Worm (Caenorhabditis elegans) whole organism, L4 larva: ENCODE measurements around the gene T21D12.12.

Experiments used
- F37D6.2 ChIP-seq: sonication (generic microtip); optimal IDR thresholded peaks from 2 replicates; lab custom pipeline; 2016; ENCODE audit warnings: mild to moderate bottlenecking, missing genetic modification characterization, missing compliant biosample characterization
- T20F7.1 ChIP-seq: fragments of 200-800 bp; sonication (Bioruptor generic); optimal IDR thresholded peaks from 2 replicates; lab custom pipeline; 2018; ENCODE audit warnings: mild to moderate bottlenecking, missing genetic modification characterization, missing compliant biosample characterization
- T26A8.4 ChIP-seq: fragments of 200-800 bp; sonication (Bioruptor generic); IDR thresholded peaks from 2 replicates; pipeline ENCODE4 v1.3.6; 2022; ENCODE audit warnings: missing genetic modification characterization, missing compliant biosample characterization
- Y5F2A.4 ChIP-seq: fragments of 200-800 bp; sonication (Bioruptor generic); optimal IDR thresholded peaks from 2 replicates; lab custom pipeline; 2018; ENCODE audit warnings: mild to moderate bottlenecking, missing genetic modification characterization, missing compliant biosample characterization
- Y75B8A.6 ChIP-seq: fragments of 200-800 bp; sonication (Bioruptor generic); IDR thresholded peaks from 2 replicates; pipeline ENCODE4 v1.3.6; 2022; ENCODE audit warnings: missing genetic modification reagents, missing genetic modification characterization, missing compliant biosample characterization
- aha-1 ChIP-seq: fragments of 150-350 bp; peaks from one replicate; lab custom pipeline; 2014; ENCODE audit warnings: missing biosample characterization, missing genetic modification characterization
- arid-1 ChIP-seq: fragments of 200-800 bp; sonication (Bioruptor generic); conservative IDR thresholded peaks from 2 replicates; pipeline ENCODE4 v1.3.6; 2022; ENCODE audit warnings: missing genetic modification reagents, missing genetic modification characterization, missing compliant biosample characterization
- ceh-20 ChIP-seq: fragments of 200-800 bp; sonication (Bioruptor generic); IDR thresholded peaks from 2 replicates; pipeline ENCODE4 v1.3.6; 2022; ENCODE audit warnings: missing genetic modification reagents, missing genetic modification characterization, missing compliant biosample characterization
- ceh-28 ChIP-seq: fragments of 150-350 bp; optimal IDR thresholded peaks from 2 replicates; lab custom pipeline; 2014; ENCODE audit warnings: missing biosample characterization, missing genetic modification reagents, missing genetic modification characterization
- ctbp-1 ChIP-seq: fragments of 200-800 bp; sonication (Bioruptor generic); IDR thresholded peaks from 2 replicates; pipeline ENCODE4 v1.3.6; 2022; ENCODE audit warnings: missing genetic modification reagents, missing genetic modification characterization, missing compliant biosample characterization
- daf-16 ChIP-seq, 3 experiments: sonication (generic microtip); optimal IDR thresholded peaks; 2 replicates each; lab custom pipeline; 2016 to 2017; ENCODE audit warnings: missing genetic modification characterization in 3 of 3, missing genetic modification reagents in 3 of 3, mild to moderate bottlenecking in 2 of 3, missing compliant biosample characterization in 2 of 3, missing biosample characterization in 1 of 3, moderate library complexity in 1 of 3
- daf-19 ChIP-seq: fragments of 200-800 bp; sonication (Bioruptor generic); conservative IDR thresholded peaks from 2 replicates; pipeline ENCODE4 v1.3.6; 2022; ENCODE audit warnings: missing genetic modification characterization, missing compliant biosample characterization
- dmd-6 ChIP-seq: fragments of 200-800 bp; sonication (Bioruptor generic); IDR thresholded peaks from 2 replicates; pipeline ENCODE4 v1.3.6; 2022; ENCODE audit warnings: missing genetic modification reagents, missing genetic modification characterization, missing compliant biosample characterization
- dmd-8 ChIP-seq: fragments of 200-800 bp; sonication (Bioruptor generic); IDR thresholded peaks from 2 replicates; pipeline ENCODE4 v1.3.6; 2022; ENCODE audit warnings: missing genetic modification characterization, missing compliant biosample characterization
- duxl-1 ChIP-seq: sonication (generic microtip); optimal IDR thresholded peaks from 2 replicates; lab custom pipeline; 2016; ENCODE audit warnings: mild to moderate bottlenecking, missing genetic modification characterization, moderate library complexity, missing compliant biosample characterization; ENCODE audit not compliant: poor library complexity
- dve-1 ChIP-seq: sonication (generic microtip); optimal IDR thresholded peaks from 2 replicates; lab custom pipeline; 2017; ENCODE audit warnings: antibody characterized with exemption, mild to moderate bottlenecking, missing genetic modification characterization, missing compliant biosample characterization; ENCODE audit not compliant: insufficient read depth
- gei-8 ChIP-seq: fragments of 200-800 bp; sonication (Bioruptor generic); optimal IDR thresholded peaks from 2 replicates; lab custom pipeline; 2018; ENCODE audit warnings: mild to moderate bottlenecking, missing genetic modification characterization, missing compliant biosample characterization
- hlh-11 ChIP-seq: fragments of 200-800 bp; sonication (Bioruptor generic); optimal IDR thresholded peaks from 2 replicates; lab custom pipeline; 2018; ENCODE audit warnings: mild to moderate bottlenecking, missing genetic modification characterization, missing compliant biosample characterization
- hlh-30 ChIP-seq: sonication (generic microtip); optimal IDR thresholded peaks from 2 replicates; lab custom pipeline; 2017; ENCODE audit warnings: antibody characterized with exemption, mild to moderate bottlenecking, missing genetic modification characterization, missing compliant biosample characterization; ENCODE audit not compliant: insufficient read depth
- lsy-2 ChIP-seq, 2 experiments: fragments of 150-350 bp in 1 of 2; sonication (generic microtip) in 1 of 2; optimal IDR thresholded peaks; 2 replicates each; lab custom pipeline; 2014 to 2017; ENCODE audit warnings: missing biosample characterization in 2 of 2, missing genetic modification characterization in 2 of 2
- mdl-1 ChIP-seq, 2 experiments: fragments of 150-350 bp in 1 of 2; sonication (generic microtip) in 1 of 2; optimal IDR thresholded peaks; 2 replicates each; lab custom pipeline; 2014 to 2017; ENCODE audit warnings: missing biosample characterization in 2 of 2, missing genetic modification characterization in 2 of 2
- mdt-29 ChIP-seq: fragments of 200-800 bp; sonication (Bioruptor generic); IDR thresholded peaks from 2 replicates; pipeline ENCODE4 v1.3.6; 2022; ENCODE audit warnings: missing genetic modification reagents, missing genetic modification characterization, missing compliant biosample characterization
- mep-1 ChIP-seq: fragments of 150-350 bp; sonication (generic microtip); optimal IDR thresholded peaks from 3 replicates; lab custom pipeline; 2014; ENCODE audit warnings: missing biosample characterization, missing genetic modification characterization
- mxl-2 ChIP-seq: fragments of 200-800 bp; sonication (Bioruptor generic); conservative IDR thresholded peaks from 2 replicates; pipeline ENCODE4 v1.3.6; 2022; ENCODE audit warnings: missing genetic modification reagents, missing genetic modification characterization, missing compliant biosample characterization
- mxl-3 ChIP-seq: fragments of 200-800 bp; sonication (Bioruptor generic); optimal IDR thresholded peaks from 2 replicates; lab custom pipeline; 2018; ENCODE audit warnings: mild to moderate bottlenecking, missing genetic modification characterization, missing compliant biosample characterization
- nhr-102 ChIP-seq: sonication (generic microtip); optimal IDR thresholded peaks from 2 replicates; lab custom pipeline; 2016; ENCODE audit warnings: mild to moderate bottlenecking, missing genetic modification characterization, moderate library complexity, missing compliant biosample characterization
- nhr-28 ChIP-seq: fragments of 150-350 bp; optimal IDR thresholded peaks from 2 replicates; lab custom pipeline; 2014; ENCODE audit warnings: missing biosample characterization, missing genetic modification characterization
- nhr-48 ChIP-seq: sonication (generic microtip); optimal IDR thresholded peaks from 2 replicates; lab custom pipeline; 2016; ENCODE audit warnings: mild to moderate bottlenecking, missing genetic modification characterization, missing compliant biosample characterization
- nhr-6 ChIP-seq: fragments of 150-350 bp; optimal IDR thresholded peaks from 2 replicates; lab custom pipeline; 2014; ENCODE audit warnings: missing biosample characterization, missing genetic modification characterization
- nhr-77 ChIP-seq: fragments of 150-350 bp; optimal IDR thresholded peaks from 2 replicates; lab custom pipeline; 2014; ENCODE audit warnings: missing biosample characterization, missing genetic modification characterization
- php-3 ChIP-seq: fragments of 200-800 bp; sonication (Bioruptor generic); IDR thresholded peaks from 2 replicates; pipeline ENCODE4 v1.3.6; 2022; ENCODE audit warnings: missing genetic modification reagents, missing genetic modification characterization, missing compliant biosample characterization
- pqm-1 ChIP-seq: sonication (generic microtip); optimal IDR thresholded peaks from 2 replicates; lab custom pipeline; 2017; ENCODE audit warnings: missing biosample characterization, missing genetic modification characterization
- saeg-2 ChIP-seq: fragments of 200-800 bp; sonication (Bioruptor generic); IDR thresholded peaks from 2 replicates; pipeline ENCODE4 v1.3.6; 2022; ENCODE audit warnings: missing genetic modification reagents, missing genetic modification characterization, missing compliant biosample characterization
- tra-1 ChIP-seq: fragments of 200-800 bp; sonication (Bioruptor generic); IDR thresholded peaks from 2 replicates; pipeline ENCODE4 v1.3.6; 2022; ENCODE audit warnings: missing genetic modification reagents, missing genetic modification characterization, missing compliant biosample characterization
- unc-62 ChIP-seq, 3 experiments: fragments of 150-350 bp in 1 of 3; sonication (generic microtip); optimal IDR thresholded peaks in 2 of 3; peaks in 1 of 3; 1 replicate in 1 of 3; 2 replicates in 2 of 3; lab custom pipeline; 2014 to 2017; ENCODE audit warnings: missing biosample characterization in 3 of 3, missing genetic modification characterization in 3 of 3, missing genetic modification reagents in 3 of 3, missing genotype in 1 of 3
- zfp-3 ChIP-seq: fragments of 200-800 bp; sonication (Bioruptor generic); conservative IDR thresholded peaks from 2 replicates; pipeline ENCODE4 v1.3.6; 2022; ENCODE audit warnings: missing genetic modification reagents, missing genetic modification characterization, missing compliant biosample characterization
- zip-2 ChIP-seq: fragments of 150-350 bp; optimal IDR thresholded peaks from 2 replicates; lab custom pipeline; 2014; ENCODE audit warnings: missing biosample characterization, missing genetic modification characterization

The T21D12.12 gene

DNA sequence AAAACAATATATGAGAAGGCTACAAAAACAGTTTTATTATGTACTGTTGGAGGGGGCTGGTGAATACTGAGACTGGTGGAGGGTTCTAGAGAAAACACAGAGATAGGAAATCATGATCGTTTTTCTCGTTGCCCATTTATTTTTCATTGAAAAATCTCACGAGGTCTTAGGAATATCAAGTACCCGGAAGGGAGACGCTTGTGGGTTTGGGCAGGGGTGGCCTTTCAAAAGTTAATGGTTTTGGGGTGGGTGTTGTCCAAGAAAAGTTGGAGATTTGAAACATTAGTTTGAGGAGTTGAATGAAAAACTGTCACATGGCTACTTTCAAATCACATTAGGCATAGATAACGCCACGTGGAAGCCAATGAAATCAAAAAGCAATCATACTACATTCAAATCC, 28.5 kb downstream of the T21D12.12 start (continued):
- TF ChIP-seq unc-62 (GFP tag; optimal IDR thresholded peaks at IDR 0.05 in 1 of 2; lab: Kevin White, UChicago) (no peak), unc-62 (tag; optimal IDR thresholded peaks at IDR 0.05; lab: Kevin White, UChicago) (no peak), zip-2 (tag; lab: Kevin White, UChicago) (no peak), duxl-1 (tag; lab: Kevin White, UChicago) (peak; percentile 25)
- TF ChIP-seq, all 104 proteins: peak for 16

DNA sequence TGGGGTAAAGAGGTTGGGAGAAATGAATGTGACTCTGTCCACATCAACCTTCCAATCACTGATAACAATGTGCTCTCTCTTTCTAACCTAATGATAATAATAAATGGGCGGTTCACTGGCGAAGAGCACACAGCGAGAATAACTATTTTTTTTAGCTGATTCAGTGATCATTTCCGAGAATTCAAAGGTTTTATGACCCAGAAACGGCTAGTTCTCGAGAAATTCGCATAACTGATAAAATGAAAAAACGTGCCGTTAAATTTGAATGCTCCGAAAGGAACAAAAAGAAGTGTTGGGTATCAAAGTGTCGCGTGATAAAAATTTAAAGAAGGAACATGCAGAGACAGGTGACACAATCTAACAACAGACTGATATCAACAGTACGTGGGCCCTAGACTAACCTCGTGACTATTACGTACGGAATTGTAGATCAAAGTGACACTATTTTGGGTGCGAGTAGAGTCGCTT, 29.5 kb downstream of the T21D12.12 start:
- TF ChIP-seq arid-1 (GFP tag; lab: Robert Waterston, UW), result no peak
- peak; percentile 39 for TF ChIP-seq gei-8 (GFP tag; lab: Kevin White, UChicago)
- TF ChIP-seq ceh-20 (GFP tag; lab: Robert Waterston, UW), result 0 out of 2 replicates have a peak, but pooled peaks have one; percentile 33
- TF ChIP-seq nhr-28 (tag; lab: Kevin White, UChicago), result peak; percentile 67
- no peak for TF ChIP-seq daf-16 (GFP tag; optimal IDR thresholded peaks at IDR 0.05; lab: Kevin White, UChicago)
- TF ChIP-seq daf-16 (tag; optimal IDR thresholded peaks at IDR 0.05; lab: Kevin White, UChicago), result peak; percentile 78
- no peak for TF ChIP-seq zip-2 (tag; lab: Kevin White, UChicago)
- TF ChIP-seq T20F7.1 (GFP tag; lab: Kevin White, UChicago), result peak; percentile 17
- no peak for TF ChIP-seq ctbp-1 (GFP tag; lab: Robert Waterston, UW)
- TF ChIP-seq mxl-3 (GFP tag; lab: Kevin White, UChicago), result peak; percentile 44
- TF ChIP-seq zfp-3 (GFP tag; lab: Robert Waterston, UW), result peak; percentile 23; the same call in 1 of the 2 replicates
- TF ChIP-seq php-3 (GFP tag; lab: Robert Waterston, UW), result peak; percentile 91
- peak in 1 of 2 experiments; percentile 18 for TF ChIP-seq mdl-1 (tag; optimal IDR thresholded peaks at IDR 0.05; lab: Kevin White, UChicago)
- no peak for TF ChIP-seq F37D6.2 (tag; lab: Kevin White, UChicago)
- no peak for TF ChIP-seq nhr-6 (tag; lab: Kevin White, UChicago)
- no peak for TF ChIP-seq ceh-28
- peak; percentile 89 for TF ChIP-seq hlh-11
- TF ChIP-seq nhr-48, result peak; percentile 54
- TF ChIP-seq dmd-6, result peak; percentile 86
- TF ChIP-seq unc-62 (GFP tag; optimal IDR thresholded peaks at IDR 0.05 in 1 of 2; lab: Kevin White, UChicago), result peak in 1 of 2 experiments; percentile 92
- no peak for TF ChIP-seq unc-62 (tag; optimal IDR thresholded peaks at IDR 0.05; lab: Kevin White, UChicago)
- no peak for TF ChIP-seq daf-19 (GFP tag; lab: Robert Waterston, UW)
- TF ChIP-seq saeg-2 (GFP tag; lab: Robert Waterston, UW), result 0 out of 2 replicates have a peak, but pooled peaks have one; percentile 10
- peak; percentile 54 for TF ChIP-seq nhr-102 (tag; lab: Kevin White, UChicago)
- TF ChIP-seq hlh-30 (tag; lab: Kevin White, UChicago), result peak; percentile 70
- TF ChIP-seq mep-1 (tag; lab: Kevin White, UChicago), result peak; percentile 52
- 0 out of 2 replicates have a peak, but pooled peaks have one; percentile 30 for TF ChIP-seq mdt-29 (GFP tag; lab: Robert Waterston, UW)
- no peak for TF ChIP-seq dmd-8 (GFP tag; lab: Robert Waterston, UW)
- TF ChIP-seq tra-1 (GFP tag; lab: Robert Waterston, UW), result peak; percentile 60; the same call in 1 of the 2 replicates
- TF ChIP-seq nhr-77 (tag; lab: Kevin White, UChicago), result peak; percentile 69
- no peak for TF ChIP-seq Y5F2A.4 (GFP tag; lab: Kevin White, UChicago)
- 0 out of 2 replicates have a peak, but pooled peaks have one; percentile 31 for TF ChIP-seq T26A8.4
- no peak for TF ChIP-seq lsy-2 (tag; optimal IDR thresholded peaks at IDR 0.05; lab: Kevin White, UChicago)
- peak; percentile 76 for TF ChIP-seq pqm-1 (tag; lab: Kevin White, UChicago)
- peak; percentile 66 for TF ChIP-seq dve-1 (tag; lab: Kevin White, UChicago)
- peak; percentile 49; the same call in 1 of the 2 replicates for TF ChIP-seq mxl-2 (GFP tag; lab: Robert Waterston, UW)
- TF ChIP-seq aha-1 (tag; lab: Kevin White, UChicago), result peak; percentile 85
- 0 out of 2 replicates have a peak, but pooled peaks have one; percentile 21 for TF ChIP-seq Y75B8A.6 (GFP tag; lab: Robert Waterston, UW)
